Worm (Caenorhabditis elegans) whole organism, young adult: ENCODE data around the gene F57G8.7.

Experiments
- F49E8.2 ChIP-seq: sonication (generic microtip); optimal IDR thresholded peaks from 3 replicates; lab custom pipeline; 2017; ENCODE audit warnings: missing genetic modification characterization, mild to moderate bottlenecking, missing compliant biosample characterization, antibody characterized with exemption, moderate library complexity; ENCODE audit not compliant: insufficient read depth
- K12H6.12 ChIP-seq: fragments of 200-800 bp; sonication (Bioruptor generic); optimal IDR thresholded peaks from 2 replicates; lab custom pipeline; 2018; ENCODE audit warnings: mild to moderate bottlenecking, missing genetic modification characterization, missing compliant biosample characterization
- ama-1 ChIP-seq, 3 experiments: fragments of 150-350 bp in 1 of 3; sonication (generic microtip) in 2 of 3; optimal IDR thresholded peaks; 2 replicates each; lab custom pipeline; 2014 to 2018; ENCODE audit warnings: missing biosample characterization in 2 of 3, missing genetic modification characterization in 2 of 3, missing genetic modification reagents in 2 of 3
- attf-3 ChIP-seq: fragments of 200-800 bp; sonication (Bioruptor generic); conservative IDR thresholded peaks from 2 replicates; pipeline ENCODE4 v1.3.6; 2022; ENCODE audit warnings: missing genetic modification reagents, missing genetic modification characterization, missing compliant biosample characterization
- dox-1 ChIP-seq: fragments of 200-800 bp; sonication (Bioruptor generic); IDR thresholded peaks from 2 replicates; pipeline ENCODE4 v1.3.6; 2022; ENCODE audit warnings: missing genetic modification reagents, missing genetic modification characterization, missing compliant biosample characterization
- dpl-1 ChIP-seq: fragments of 150-350 bp; optimal IDR thresholded peaks from 2 replicates; lab custom pipeline; 2014; ENCODE audit warnings: missing biosample characterization, missing genetic modification reagents, missing genetic modification characterization
- efl-1 ChIP-seq: fragments of 150-350 bp; optimal IDR thresholded peaks from 2 replicates; lab custom pipeline; 2014; ENCODE audit warnings: missing biosample characterization, missing genetic modification reagents, missing genetic modification characterization
- hsf-1 ChIP-seq: fragments of 200-800 bp; sonication (Bioruptor generic); IDR thresholded peaks from 2 replicates; pipeline ENCODE4 v1.3.6; 2022; ENCODE audit warnings: missing genetic modification reagents, missing genetic modification characterization, missing compliant biosample characterization
- let-526 ChIP-seq: fragments of 200-800 bp; sonication (Bioruptor generic); IDR thresholded peaks from 2 replicates; pipeline ENCODE4 v1.3.6; 2022; ENCODE audit warnings: missing genetic modification reagents, missing genetic modification characterization, missing compliant biosample characterization
- lir-1 ChIP-seq: fragments of 200-800 bp; sonication (Bioruptor generic); conservative IDR thresholded peaks from 2 replicates; pipeline ENCODE4 v1.3.6; 2022; ENCODE audit warnings: missing genetic modification reagents, missing genetic modification characterization, missing compliant biosample characterization
- snpc-4 ChIP-seq, 5 experiments: fragments of 150-350 bp in 1 of 5; sonication (generic microtip) in 4 of 5; optimal IDR thresholded peaks; 2 replicates each; lab custom pipeline; 2014 to 2018; ENCODE audit warnings: missing genetic modification characterization in 5 of 5, missing biosample characterization in 3 of 5, antibody characterized with exemption in 2 of 5, mild to moderate bottlenecking in 2 of 5, missing compliant biosample characterization in 2 of 5, missing genotype in 2 of 5, moderate library complexity in 2 of 5, missing genetic modification reagents in 1 of 5
- unc-130 ChIP-seq: sonication (generic microtip); optimal IDR thresholded peaks from 2 replicates; lab custom pipeline; 2016; ENCODE audit warnings: missing genetic modification reagents, missing genetic modification characterization, missing compliant biosample characterization
- ztf-25 ChIP-seq: fragments of 200-800 bp; sonication (Bioruptor generic); IDR thresholded peaks from 2 replicates; pipeline ENCODE4 v1.3.6; 2022; ENCODE audit warnings: missing genetic modification reagents, missing genetic modification characterization, missing compliant biosample characterization

DNA sequence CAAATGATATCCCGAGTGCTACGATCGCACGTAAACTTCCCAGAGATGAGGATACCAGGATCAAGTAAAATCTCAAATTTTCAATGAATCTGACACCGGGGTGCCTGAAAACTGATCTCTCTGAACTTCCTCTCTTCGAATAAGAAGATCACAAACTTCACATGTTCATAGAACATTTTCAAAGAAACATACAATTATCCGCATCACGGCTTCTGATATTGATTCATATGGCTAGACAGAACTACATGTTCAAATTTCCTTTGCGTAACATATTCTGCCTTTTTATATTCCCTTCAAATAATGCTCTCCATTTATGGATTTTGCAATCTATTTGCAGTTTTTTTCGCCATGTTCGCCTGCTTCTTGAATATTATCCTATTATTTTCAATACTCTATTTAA, 31.9 kb upstream of the F57G8.7 start, which contains the start of gene srbc-83:
- TF ChIP-seq snpc-4 (GFP tag; optimal IDR thresholded peaks at IDR 0.05; lab: Kevin White, UChicago) (no peak), snpc-4 (tag; optimal IDR thresholded peaks at IDR 0.05; lab: Kevin White, UChicago) (no peak), unc-130 (GFP tag; lab: Kevin White, UChicago) (no peak), dpl-1 (GFP tag; lab: Kevin White, UChicago) (no peak), ztf-25 (GFP tag; lab: Robert Waterston, UW) (no peak), dox-1 (no peak), efl-1 (GFP tag; lab: Kevin White, UChicago) (no peak), attf-3 (GFP tag; lab: Robert Waterston, UW) (no peak), hsf-1 (no peak), lir-1 (GFP tag; lab: Robert Waterston, UW) (no peak), ama-1 (optimal IDR thresholded peaks at IDR 0.05; lab: Kevin White, UChicago) (no peak), ama-1 (GFP tag; optimal IDR thresholded peaks at IDR 0.05; lab: Kevin White, UChicago) (no peak), F49E8.2 (tag; lab: Kevin White, UChicago) (no peak), K12H6.12 (no peak), let-526 (GFP tag; lab: Robert Waterston, UW) (no peak)
